Fruit fly (Drosophila melanogaster) whole organism, embryonic: ENCODE results near the gene CG42671.

Experiments
- ATbp ChIP-seq: fragments of 200-800 bp; sonication (Bioruptor generic); optimal IDR thresholded peaks from 2 replicates; lab custom pipeline; 2017; ENCODE audit warnings: missing biosample characterization, mild to moderate bottlenecking, missing genetic modification characterization, missing genetic modification reagents
- Asciz ChIP-seq: fragments of 200-800 bp; sonication (Bioruptor generic); optimal IDR thresholded peaks from 2 replicates; lab custom pipeline; 2017; ENCODE audit warnings: missing biosample characterization, mild to moderate bottlenecking, missing genetic modification characterization, missing genetic modification reagents
- Atf-2 ChIP-seq: fragments of 200-800 bp; sonication (Bioruptor generic); optimal IDR thresholded peaks from 2 replicates; lab custom pipeline; 2016; ENCODE audit warnings: missing biosample characterization, missing genetic modification characterization
- Bdp1 ChIP-seq: fragments of 200-800 bp; sonication (Bioruptor generic); optimal IDR thresholded peaks from 3 replicates; lab custom pipeline; 2016; ENCODE audit warnings: missing biosample characterization, missing genetic modification characterization
- CG13296 ChIP-seq: fragments of 200-800 bp; sonication (Bioruptor generic); optimal IDR thresholded peaks from 3 replicates; lab custom pipeline; 2018; ENCODE audit warnings: missing biosample characterization, mild to moderate bottlenecking, missing genetic modification characterization
- CG14860 ChIP-seq: fragments of 200-800 bp; sonication (Bioruptor generic); IDR thresholded peaks from 3 replicates; pipeline ENCODE4 v1.3.6; 2022; ENCODE audit warnings: missing biosample characterization, missing genetic modification characterization; ENCODE audit not compliant: partially characterized antibody
- CG15011 ChIP-seq: fragments of 200-800 bp; sonication (Bioruptor generic); optimal IDR thresholded peaks from 3 replicates; lab custom pipeline; 2018; ENCODE audit warnings: missing biosample characterization, mild to moderate bottlenecking, missing genetic modification characterization
- CG15479 ChIP-seq: fragments of 200-800 bp; sonication (Bioruptor generic); optimal IDR thresholded peaks from 3 replicates; lab custom pipeline; 2019; ENCODE audit warnings: missing biosample characterization, mild to moderate bottlenecking, missing genetic modification characterization, moderate library complexity
- CG17829 ChIP-seq: fragments of 200-800 bp; optimal IDR thresholded peaks from 2 replicates; lab custom pipeline; 2019; ENCODE audit warnings: missing biosample characterization, mild to moderate bottlenecking, missing genetic modification characterization, moderate library complexity
- CG17912 ChIP-seq: fragments of 200-800 bp; sonication (Bioruptor generic); optimal IDR thresholded peaks from 2 replicates; lab custom pipeline; 2018; ENCODE audit warnings: missing biosample characterization, mild to moderate bottlenecking, missing genetic modification characterization
- CG2678 ChIP-seq: fragments of 200-800 bp; sonication (Bioruptor generic); optimal IDR thresholded peaks from 3 replicates; lab custom pipeline; 2019; ENCODE audit warnings: missing biosample characterization, mild to moderate bottlenecking, missing genetic modification characterization, moderate library complexity
- CG2712 ChIP-seq: fragments of 200-800 bp; optimal IDR thresholded peaks from 3 replicates; lab custom pipeline; 2019; ENCODE audit warnings: missing biosample characterization, mild to moderate bottlenecking, missing genetic modification characterization, moderate library complexity
- CG34376 ChIP-seq: fragments of 200-800 bp; sonication (Bioruptor generic); optimal IDR thresholded peaks from 2 replicates; lab custom pipeline; 2018; ENCODE audit warnings: missing biosample characterization, mild to moderate bottlenecking, missing genetic modification characterization
- CG3838 ChIP-seq: fragments of 200-800 bp; sonication (Bioruptor generic); optimal IDR thresholded peaks from 3 replicates; lab custom pipeline; 2016; ENCODE audit warnings: missing biosample characterization, missing genetic modification characterization
- CG43689 ChIP-seq: fragments of 200-800 bp; sonication (Bioruptor generic); IDR thresholded peaks from 2 replicates; pipeline ENCODE4 v1.3.6; 2022; ENCODE audit warnings: missing biosample characterization, missing genetic modification characterization
- CG5180 ChIP-seq: fragments of 200-800 bp; sonication (Bioruptor generic); optimal IDR thresholded peaks from 3 replicates; lab custom pipeline; 2017; ENCODE audit warnings: missing biosample characterization, missing genetic modification characterization, mild to moderate bottlenecking, moderate library complexity, missing genetic modification reagents
- CG7271 ChIP-seq: fragments of 200-800 bp; sonication (Bioruptor generic); optimal IDR thresholded peaks from 2 replicates; lab custom pipeline; 2018; ENCODE audit warnings: missing biosample characterization, mild to moderate bottlenecking, missing genetic modification characterization, moderate library complexity
- CG9876 ChIP-seq: fragments of 200-800 bp; sonication (Bioruptor generic); optimal IDR thresholded peaks from 2 replicates; lab custom pipeline; 2016; ENCODE audit warnings: missing biosample characterization, missing genetic modification characterization
- Dll ChIP-seq: fragments of 200-800 bp; sonication (Bioruptor generic); IDR thresholded peaks from 4 replicates; pipeline ENCODE4 v1.3.6; 2022; ENCODE audit warnings: missing biosample characterization, missing genetic modification characterization; ENCODE audit not compliant: partially characterized antibody
- Doc2 ChIP-seq: fragments of 200-800 bp; sonication (Bioruptor generic); IDR thresholded peaks from 2 replicates; pipeline ENCODE4 v1.3.6; 2022; ENCODE audit warnings: missing biosample characterization, missing genetic modification characterization
- Lhr ChIP-seq: fragments of 200-800 bp; sonication (Bioruptor generic); optimal IDR thresholded peaks from 3 replicates; lab custom pipeline; 2017; ENCODE audit warnings: mild to moderate bottlenecking, missing biosample characterization, missing genetic modification reagents, missing genetic modification characterization
- NFAT ChIP-seq: fragments of 200-800 bp; sonication (Bioruptor generic); IDR thresholded peaks from 2 replicates; pipeline ENCODE4 v1.3.6; 2022; ENCODE audit warnings: missing biosample characterization, missing genetic modification characterization
- Ravus ChIP-seq: fragments of 200-800 bp; sonication (Bioruptor generic); IDR thresholded peaks from 2 replicates; pipeline ENCODE4 v1.3.6; 2022; ENCODE audit warnings: missing biosample characterization, missing genetic modification characterization
- Scr ChIP-seq: fragments of 200-800 bp; sonication (Bioruptor generic); IDR thresholded peaks from 2 replicates; pipeline ENCODE4 v1.3.6; 2022; ENCODE audit warnings: missing biosample characterization, missing genetic modification characterization; ENCODE audit not compliant: partially characterized antibody
- Side ChIP-seq: fragments of 200-800 bp; sonication (Bioruptor generic); optimal IDR thresholded peaks from 2 replicates; lab custom pipeline; 2016; ENCODE audit warnings: missing biosample characterization, missing genetic modification characterization
- Sry-δ ChIP-seq: fragments of 200-800 bp; sonication (Bioruptor generic); optimal IDR thresholded peaks from 2 replicates; lab custom pipeline; 2016; ENCODE audit warnings: missing biosample characterization, missing genetic modification characterization
- Tbp ChIP-seq: fragments of >200 bp; optimal IDR thresholded peaks from 2 replicates; lab custom pipeline; 2018; ENCODE audit warnings: missing biosample characterization, missing genetic modification characterization
- YL-1 ChIP-seq: fragments of 200-800 bp; sonication (Bioruptor generic); optimal IDR thresholded peaks from 3 replicates; lab custom pipeline; 2017; ENCODE audit warnings: missing biosample characterization, mild to moderate bottlenecking, missing genetic modification characterization
- ara ChIP-seq: fragments of 200-800 bp; sonication (Bioruptor generic); IDR thresholded peaks from 2 replicates; pipeline ENCODE4 v1.3.6; 2022; ENCODE audit warnings: missing biosample characterization, missing genetic modification characterization
- bigmax ChIP-seq: fragments of 200-800 bp; sonication (Bioruptor generic); optimal IDR thresholded peaks from 2 replicates; lab custom pipeline; 2018; ENCODE audit warnings: missing biosample characterization, mild to moderate bottlenecking, missing genetic modification characterization
- br ChIP-seq: fragments of >200 bp; optimal IDR thresholded peaks from 2 replicates; lab custom pipeline; 2017
- cato ChIP-seq: fragments of 200-800 bp; sonication (Bioruptor generic); optimal IDR thresholded peaks from 2 replicates; lab custom pipeline; 2016; ENCODE audit warnings: missing biosample characterization, missing genetic modification characterization, borderline replicate concordance
- caup ChIP-seq: fragments of 200-800 bp; sonication (Bioruptor generic); optimal IDR thresholded peaks from 3 replicates; lab custom pipeline; 2017; ENCODE audit warnings: missing biosample characterization, mild to moderate bottlenecking, missing genetic modification characterization, moderate library complexity; ENCODE audit not compliant: severe bottlenecking
- crol ChIP-seq: fragments of 200-800 bp; sonication (Bioruptor generic); IDR thresholded peaks from 2 replicates; pipeline ENCODE4 v1.3.6; 2022; ENCODE audit warnings: missing biosample characterization, missing genetic modification characterization
- dmrt99B ChIP-seq: fragments of 200-800 bp; sonication (Bioruptor generic); optimal IDR thresholded peaks from 2 replicates; lab custom pipeline; 2018; ENCODE audit warnings: missing biosample characterization, mild to moderate bottlenecking, missing genetic modification characterization, moderate library complexity
- dpn ChIP-seq, 2 experiments: fragments of 200-800 bp; sonication (Bioruptor generic); optimal IDR thresholded peaks; 3 replicates each; lab custom pipeline; 2016; ENCODE audit warnings: missing biosample characterization in 2 of 2, missing genetic modification characterization in 2 of 2
- esg ChIP-seq: fragments of 200-800 bp; sonication (Bioruptor generic); conservative IDR thresholded peaks from 2 replicates; pipeline ENCODE4 v1.3.6; 2022; ENCODE audit warnings: missing biosample characterization, missing genetic modification characterization
- gcm ChIP-seq: fragments of 200-800 bp; sonication (Bioruptor generic); optimal IDR thresholded peaks from 2 replicates; lab custom pipeline; 2019; ENCODE audit warnings: missing biosample characterization, mild to moderate bottlenecking, missing genetic modification characterization, moderate library complexity
- grn ChIP-seq: fragments of 200-800 bp; sonication (Bioruptor generic); optimal IDR thresholded peaks from 3 replicates; lab custom pipeline; 2017; ENCODE audit warnings: missing biosample characterization, missing genetic modification characterization
- gsb ChIP-seq: fragments of 200-800 bp; sonication (Bioruptor generic); IDR thresholded peaks from 2 replicates; pipeline ENCODE4 v1.3.6; 2022; ENCODE audit warnings: missing biosample characterization, missing genetic modification characterization
- kah ChIP-seq: fragments of 200-800 bp; sonication (Bioruptor generic); optimal IDR thresholded peaks from 2 replicates; lab custom pipeline; 2018; ENCODE audit warnings: missing biosample characterization, mild to moderate bottlenecking, missing genetic modification characterization
- kni ChIP-seq: fragments of 200-800 bp; sonication (Bioruptor generic); optimal IDR thresholded peaks from 3 replicates; lab custom pipeline; 2017; ENCODE audit warnings: mild to moderate bottlenecking, missing biosample characterization, missing genetic modification reagents, missing genetic modification characterization
- luna ChIP-seq: fragments of 200-800 bp; sonication (Bioruptor generic); optimal IDR thresholded peaks from 2 replicates; lab custom pipeline; 2016; ENCODE audit warnings: missing biosample characterization, missing genetic modification characterization
- mld ChIP-seq: fragments of 200-800 bp; sonication (Bioruptor generic); IDR thresholded peaks from 3 replicates; pipeline ENCODE4 v1.3.6; 2022; ENCODE audit warnings: missing biosample characterization, missing genetic modification characterization; ENCODE audit not compliant: partially characterized antibody
- odd ChIP-seq: fragments of 200-800 bp; sonication (Bioruptor generic); optimal IDR thresholded peaks from 2 replicates; lab custom pipeline; 2017; ENCODE audit warnings: missing biosample characterization, mild to moderate bottlenecking, missing genetic modification characterization
- pb ChIP-seq: fragments of 200-800 bp; sonication (Bioruptor generic); optimal IDR thresholded peaks from 3 replicates; lab custom pipeline; 2016; ENCODE audit warnings: missing biosample characterization, missing genetic modification characterization
- peb ChIP-seq: fragments of 200-800 bp; sonication (Bioruptor generic); IDR thresholded peaks from 2 replicates; pipeline ENCODE4 v1.3.6; 2022; ENCODE audit warnings: missing biosample characterization, missing genetic modification characterization
- sna ChIP-seq: fragments of 200-800 bp; sonication (Bioruptor generic); IDR thresholded peaks from 2 replicates; pipeline ENCODE4 v1.3.6; 2022; ENCODE audit warnings: missing biosample characterization, missing genetic modification characterization; ENCODE audit not compliant: partially characterized antibody
- tgo ChIP-seq: fragments of 200-800 bp; sonication (Bioruptor generic); IDR thresholded peaks from 3 replicates; pipeline ENCODE4 v1.3.6; 2022; ENCODE audit warnings: missing biosample characterization, missing genetic modification characterization
- trem ChIP-seq: fragments of 200-800 bp; optimal IDR thresholded peaks from 3 replicates; lab custom pipeline; 2019; ENCODE audit warnings: missing biosample characterization, mild to moderate bottlenecking, missing genetic modification characterization, moderate library complexity

CG42671 gene

dm6 chr3L:11273444-11274141 is 59.3 kb downstream of the CG42671 start (continued):
- TF ChIP-seq CG14860 (GFP tag; lab: Robert Waterston, UW) = no peak
- peak; percentile 69 for TF ChIP-seq Asciz
- TF ChIP-seq mld (GFP tag; lab: Robert Waterston, UW) = no peak
- no peak for TF ChIP-seq Atf-2 (GFP tag; lab: Kevin White, UChicago)
- no peak for TF ChIP-seq peb (GFP tag; lab: Robert Waterston, UW)
- no peak for TF ChIP-seq caup (GFP tag; lab: Kevin White, UChicago)
- TF ChIP-seq NFAT (GFP tag; lab: Robert Waterston, UW) = no peak
- no peak for TF ChIP-seq CG34376 (GFP tag; lab: Kevin White, UChicago)
- peak; percentile 4 for TF ChIP-seq CG2712
- TF ChIP-seq odd (GFP tag; lab: Kevin White, UChicago) = no peak
- TF ChIP-seq Dll (GFP tag; lab: Robert Waterston, UW) = no peak
- peak; percentile 3 for TF ChIP-seq Lhr
- no peak for TF ChIP-seq ara (GFP tag; lab: Robert Waterston, UW)
- TF ChIP-seq CG17829 = no peak
- TF ChIP-seq CG9876 (GFP tag; lab: Kevin White, UChicago) = no peak
- peak; percentile 61 for TF ChIP-seq grn (GFP tag; lab: Kevin White, UChicago)
- no peak for TF ChIP-seq CG13296
- TF ChIP-seq Side (GFP tag; lab: Kevin White, UChicago) = no peak
- TF ChIP-seq br = no peak
- TF ChIP-seq pb (GFP tag; lab: Kevin White, UChicago) = no peak
- peak; percentile 51 for TF ChIP-seq CG15479 (GFP tag; lab: Kevin White, UChicago)
- TF ChIP-seq Bdp1 (GFP tag; lab: Kevin White, UChicago) = no peak
- no peak for TF ChIP-seq crol (GFP tag; lab: Robert Waterston, UW)
- no peak for TF ChIP-seq bigmax (GFP tag; lab: Kevin White, UChicago)
- TF ChIP-seq Tbp (GFP tag; lab: Kevin White, UChicago) = no peak
- no peak for TF ChIP-seq Sry-δ (GFP tag; lab: Kevin White, UChicago)
- TF ChIP-seq trem = peak; percentile 27
- no peak for TF ChIP-seq esg (GFP tag; lab: Robert Waterston, UW)
- no peak for TF ChIP-seq Ravus (GFP tag; lab: Robert Waterston, UW)
- TF ChIP-seq CG15011 (GFP tag; lab: Kevin White, UChicago) = no peak
- peak; percentile 22 for TF ChIP-seq ATbp (GFP tag; lab: Kevin White, UChicago)
- no peak for TF ChIP-seq CG43689
- TF ChIP-seq kni (GFP tag; lab: Kevin White, UChicago) = no peak
- no peak for TF ChIP-seq CG17912 (GFP tag; lab: Kevin White, UChicago)
- TF ChIP-seq dmrt99B = no peak
- TF ChIP-seq sna (GFP tag; lab: Robert Waterston, UW) = no peak
- no peak for TF ChIP-seq Scr
- peak; percentile 7 for TF ChIP-seq CG3838 (GFP tag; lab: Kevin White, UChicago)
- no peak for TF ChIP-seq gsb
- peak; percentile 38 for TF ChIP-seq gcm (GFP tag; lab: Kevin White, UChicago)
- no peak for TF ChIP-seq dpn (GFP tag; optimal IDR thresholded peaks at IDR 0.05; lab: Kevin White, UChicago)
- TF ChIP-seq YL-1 = no peak
- TF ChIP-seq kah = peak; percentile 14
- TF ChIP-seq tgo = no peak
- TF ChIP-seq CG7271 = peak; percentile 41
- TF ChIP-seq Doc2 (GFP tag; lab: Robert Waterston, UW) = no peak
- TF ChIP-seq luna (GFP tag; lab: Kevin White, UChicago) = no peak
- TF ChIP-seq CG2678 (tag; lab: Kevin White, UChicago) = peak; percentile 29
- TF ChIP-seq CG5180 (GFP tag; lab: Kevin White, UChicago) = no peak
- TF ChIP-seq cato (GFP tag; lab: Kevin White, UChicago) = no peak
